Fruit fly (Drosophila melanogaster) Kc167 (cell line): ENCODE results near the gene mRpS24.

ENCODE experiments used
- Myc ChIP-seq: fragments of >200 bp; optimal IDR thresholded peaks from 2 replicates; lab custom pipeline; 2017; ENCODE audit warnings: missing external identifiers
- Sin3A ChIP-seq: fragments of >200 bp; optimal IDR thresholded peaks from 2 replicates; lab custom pipeline; 2018; ENCODE audit warnings: missing external identifiers
- h ChIP-seq: fragments of >200 bp; optimal IDR thresholded peaks from 3 replicates; lab custom pipeline; 2018; ENCODE audit warnings: missing external identifiers
- insv ChIP-seq: fragments of >200 bp; optimal IDR thresholded peaks from 3 replicates; lab custom pipeline; 2018; ENCODE audit warnings: missing external identifiers
- psq ChIP-seq: fragments of >200 bp; optimal IDR thresholded peaks from 2 replicates; lab custom pipeline; 2017; ENCODE audit warnings: missing external identifiers
- ttk ChIP-seq: sonication (Bioruptor generic); optimal IDR thresholded peaks from 2 replicates; lab custom pipeline; 2017; ENCODE audit warnings: missing external identifiers

- no peak for TF ChIP-seq Sin3A (lab: Kevin White, UChicago)
- no peak for TF ChIP-seq psq
- TF ChIP-seq h (lab: Kevin White, UChicago), result no peak
- TF ChIP-seq Myc (lab: Kevin White, UChicago), result no peak
- TF ChIP-seq ttk, result no peak
- no peak for TF ChIP-seq insv
Measured at dm6 chr3R:24142971-24143370, 20.4 kb downstream of the mRpS24 start.
